Worm (Caenorhabditis elegans) whole organism, mixed stage, embryonic: ENCODE results near the gene Y37D8A.2.
A peak's percentile ranks its signal among the peaks of the same experiment; 100 is the strongest.

ENCODE experiments used
- M03D4.4 ChIP-seq: sonication (generic microtip); optimal IDR thresholded peaks from 2 replicates; lab custom pipeline; 2017; ENCODE audit warnings: mild to moderate bottlenecking, missing genetic modification characterization, missing compliant biosample characterization
- bed-3 ChIP-seq: fragments of 200-800 bp; sonication (Bioruptor generic); optimal IDR thresholded peaks from 3 replicates; lab custom pipeline; 2018; ENCODE audit warnings: mild to moderate bottlenecking, missing genetic modification characterization, moderate library complexity, missing compliant biosample characterization
- blmp-1 ChIP-seq: fragments of 150-350 bp; optimal IDR thresholded peaks from 2 replicates; lab custom pipeline; 2014; ENCODE audit warnings: missing biosample characterization, missing genetic modification characterization
- ceh-39 ChIP-seq: fragments of 150-350 bp; optimal IDR thresholded peaks from 2 replicates; lab custom pipeline; 2014; ENCODE audit warnings: missing biosample characterization, missing genetic modification characterization
- ceh-43 ChIP-seq: fragments of 200-800 bp; sonication (Bioruptor generic); optimal IDR thresholded peaks from 2 replicates; lab custom pipeline; 2018; ENCODE audit warnings: mild to moderate bottlenecking, missing genetic modification characterization, moderate library complexity, missing compliant biosample characterization
- ces-1 ChIP-seq: fragments of 150-350 bp; optimal IDR thresholded peaks from 2 replicates; lab custom pipeline; 2014; ENCODE audit warnings: missing biosample characterization, missing genetic modification reagents, missing genetic modification characterization
- cnd-1 ChIP-seq: fragments of 200-800 bp; sonication (Bioruptor generic); optimal IDR thresholded peaks from 2 replicates; lab custom pipeline; 2018; ENCODE audit warnings: mild to moderate bottlenecking, missing genetic modification characterization, missing compliant biosample characterization
- drap-1 ChIP-seq: fragments of 200-800 bp; sonication (Bioruptor generic); optimal IDR thresholded peaks from 3 replicates; lab custom pipeline; 2018; ENCODE audit warnings: mild to moderate bottlenecking, missing genetic modification characterization, missing compliant biosample characterization
- elt-1 ChIP-seq: sonication (generic microtip); optimal IDR thresholded peaks from 2 replicates; lab custom pipeline; 2017; ENCODE audit warnings: missing genetic modification characterization, mild to moderate bottlenecking, missing compliant biosample characterization, antibody characterized with exemption, moderate library complexity, borderline replicate concordance; ENCODE audit not compliant: insufficient read depth
- flh-1 ChIP-seq: fragments of 200-800 bp; sonication (Bioruptor generic); optimal IDR thresholded peaks from 2 replicates; lab custom pipeline; 2018; ENCODE audit warnings: mild to moderate bottlenecking, missing genetic modification characterization, moderate library complexity, missing compliant biosample characterization
- ham-2 ChIP-seq: fragments of 200-800 bp; sonication (Bioruptor generic); optimal IDR thresholded peaks from 2 replicates; lab custom pipeline; 2018; ENCODE audit warnings: mild to moderate bottlenecking, missing genetic modification characterization, missing compliant biosample characterization
- hlh-1 ChIP-seq: fragments of 150-350 bp; optimal IDR thresholded peaks from 2 replicates; lab custom pipeline; 2014; ENCODE audit warnings: missing biosample characterization, missing genetic modification reagents, missing genetic modification characterization
- lin-13 ChIP-seq: fragments of 150-350 bp; optimal IDR thresholded peaks from 2 replicates; lab custom pipeline; 2014; ENCODE audit warnings: missing biosample characterization, missing genetic modification characterization
- lin-32 ChIP-seq: fragments of 200-800 bp; sonication (Bioruptor generic); optimal IDR thresholded peaks from 2 replicates; lab custom pipeline; 2018; ENCODE audit warnings: mild to moderate bottlenecking, missing genetic modification characterization, missing compliant biosample characterization
- lsy-2 ChIP-seq: fragments of 150-350 bp; optimal IDR thresholded peaks from 2 replicates; lab custom pipeline; 2014; ENCODE audit warnings: missing biosample characterization, missing genetic modification characterization
- mab-5 ChIP-seq: fragments of 150-350 bp; optimal IDR thresholded peaks from 2 replicates; lab custom pipeline; 2014; ENCODE audit warnings: missing biosample characterization, missing genetic modification characterization
- mep-1 ChIP-seq: fragments of 150-350 bp; optimal IDR thresholded peaks from 2 replicates; lab custom pipeline; 2017; ENCODE audit warnings: missing biosample characterization, missing genetic modification reagents, missing genetic modification characterization, inconsistent platforms
- nhr-12 ChIP-seq: fragments of 150-350 bp; optimal IDR thresholded peaks from 2 replicates; lab custom pipeline; 2014; ENCODE audit warnings: missing biosample characterization, missing genetic modification characterization
- nhr-2 ChIP-seq: fragments of 150-350 bp; optimal IDR thresholded peaks from 2 replicates; lab custom pipeline; 2014; ENCODE audit warnings: missing biosample characterization, missing genetic modification characterization
- nhr-237 ChIP-seq: fragments of 150-350 bp; optimal IDR thresholded peaks from 2 replicates; lab custom pipeline; 2014; ENCODE audit warnings: missing biosample characterization, missing genetic modification characterization
- nhr-28 ChIP-seq: fragments of 150-350 bp; optimal IDR thresholded peaks from 2 replicates; lab custom pipeline; 2014; ENCODE audit warnings: missing biosample characterization, missing genetic modification characterization
- nhr-76 ChIP-seq: sonication (generic microtip); optimal IDR thresholded peaks from 2 replicates; lab custom pipeline; 2017; ENCODE audit warnings: missing biosample characterization, missing genetic modification characterization
- pha-4 ChIP-seq: fragments of 150-350 bp; optimal IDR thresholded peaks from 2 replicates; lab custom pipeline; 2018; ENCODE audit warnings: missing biosample characterization, missing genetic modification reagents, missing genetic modification characterization
- sem-2 ChIP-seq: fragments of 200-800 bp; sonication (Bioruptor generic); optimal IDR thresholded peaks from 2 replicates; lab custom pipeline; 2018; ENCODE audit warnings: mild to moderate bottlenecking, missing genetic modification characterization, missing compliant biosample characterization
- snpc-4 ChIP-seq: fragments of 150-350 bp; optimal IDR thresholded peaks from 2 replicates; lab custom pipeline; 2014; ENCODE audit warnings: missing biosample characterization, missing genetic modification characterization
- tbx-8 ChIP-seq: fragments of 200-800 bp; sonication (Bioruptor generic); optimal IDR thresholded peaks from 2 replicates; lab custom pipeline; 2018; ENCODE audit warnings: mild to moderate bottlenecking, missing genetic modification characterization, moderate library complexity, missing compliant biosample characterization
- unc-39 ChIP-seq: fragments of 150-350 bp; optimal IDR thresholded peaks from 2 replicates; lab custom pipeline; 2014; ENCODE audit warnings: missing biosample characterization, missing genetic modification characterization
- unc-62 ChIP-seq: fragments of 150-350 bp; optimal IDR thresholded peaks from 2 replicates; lab custom pipeline; 2014; ENCODE audit warnings: missing biosample characterization, missing genetic modification reagents, missing genetic modification characterization
- zip-8 ChIP-seq: fragments of 150-350 bp; optimal IDR thresholded peaks from 2 replicates; lab custom pipeline; 2014; ENCODE audit warnings: missing biosample characterization, missing genetic modification characterization

Gene Y37D8A.2

ce11 chrIII:12794200-12794599 lies 25.8 kb upstream of the Y37D8A.2 start:
- TF ChIP-seq nhr-237 (tag; lab: Kevin White, UChicago) (no peak), ces-1 (GFP tag; lab: Kevin White, UChicago) (no peak), bed-3 (GFP tag; lab: Kevin White, UChicago) (no peak), zip-8 (tag; lab: Kevin White, UChicago) (no peak), snpc-4 (tag; lab: Kevin White, UChicago) (no peak), cnd-1 (no peak), blmp-1 (no peak), lin-32 (GFP tag; lab: Kevin White, UChicago) (no peak), unc-39 (tag; lab: Kevin White, UChicago) (no peak), hlh-1 (tag; lab: Kevin White, UChicago) (no peak), lsy-2 (no peak), mab-5 (tag; lab: Kevin White, UChicago) (no peak), tbx-8 (no peak)

ce11 chrIII:12798469-12798868 lies 21.5 kb upstream of the Y37D8A.2 start, which contains the start of gene agmo-1:
Gene agmo-1 (minus strand): TSS chrIII:12798569.
- TF ChIP-seq snpc-4 (tag; lab: Kevin White, UChicago), result no peak
- TF ChIP-seq ceh-43 (GFP tag; lab: Kevin White, UChicago), result no peak
- no peak for TF ChIP-seq M03D4.4 (tag; lab: Kevin White, UChicago)
- no peak for TF ChIP-seq lsy-2
- TF ChIP-seq zip-8 (tag; lab: Kevin White, UChicago), result no peak
- no peak for TF ChIP-seq bed-3 (GFP tag; lab: Kevin White, UChicago)
- no peak for TF ChIP-seq ham-2
- TF ChIP-seq nhr-28 (tag; lab: Kevin White, UChicago), result no peak
- TF ChIP-seq mab-5 (tag; lab: Kevin White, UChicago), result no peak
- TF ChIP-seq nhr-12 (tag; lab: Kevin White, UChicago), result no peak
- no peak for TF ChIP-seq ceh-39 (tag; lab: Kevin White, UChicago)
- TF ChIP-seq ces-1 (GFP tag; lab: Kevin White, UChicago), result no peak
- TF ChIP-seq unc-62 (GFP tag; lab: Kevin White, UChicago), result no peak
- no peak for TF ChIP-seq tbx-8

- TF ChIP-seq nhr-237 (tag; lab: Kevin White, UChicago) (no peak), elt-1 (tag; lab: Kevin White, UChicago) (peak; percentile 70), blmp-1 (peak; percentile 96), ham-2 (peak; percentile 95)
Measured at ce11 chrIII:12800529-12800928, 19.5 kb upstream of the Y37D8A.2 start.

ce11 chrIII:12806712-12807111 lies 13.3 kb upstream of the Y37D8A.2 start, which contains the start of gene BE10.5:
Gene BE10.5 (minus strand): TSS chrIII:12806812.
- no peak for TF ChIP-seq nhr-76 (tag; lab: Kevin White, UChicago)
- TF ChIP-seq zip-8 (tag; lab: Kevin White, UChicago), result no peak
- no peak for TF ChIP-seq sem-2 (GFP tag; lab: Kevin White, UChicago)
- TF ChIP-seq lsy-2, result no peak
- TF ChIP-seq nhr-28 (tag; lab: Kevin White, UChicago), result no peak
- no peak for TF ChIP-seq ham-2
- TF ChIP-seq nhr-2 (tag; lab: Kevin White, UChicago), result no peak

- TF ChIP-seq zip-8 (tag; lab: Kevin White, UChicago), result no peak
- no peak for TF ChIP-seq tbx-8
- no peak for TF ChIP-seq nhr-237 (tag; lab: Kevin White, UChicago)
- TF ChIP-seq unc-39 (tag; lab: Kevin White, UChicago), result no peak
- TF ChIP-seq pha-4 (tag; lab: Kevin White, UChicago), result no peak
- TF ChIP-seq ceh-43 (GFP tag; lab: Kevin White, UChicago), result no peak
- TF ChIP-seq drap-1 (GFP tag; lab: Kevin White, UChicago), result no peak
- no peak for TF ChIP-seq M03D4.4 (tag; lab: Kevin White, UChicago)
- no peak for TF ChIP-seq flh-1 (GFP tag; lab: Kevin White, UChicago)
- TF ChIP-seq nhr-76 (tag; lab: Kevin White, UChicago), result no peak
- TF ChIP-seq ham-2, result no peak
- no peak for TF ChIP-seq lin-32 (GFP tag; lab: Kevin White, UChicago)
- no peak for TF ChIP-seq mep-1
- no peak for TF ChIP-seq lin-13 (tag; lab: Kevin White, UChicago)
- TF ChIP-seq sem-2 (GFP tag; lab: Kevin White, UChicago), result no peak
- no peak for TF ChIP-seq elt-1 (tag; lab: Kevin White, UChicago)
Measured at ce11 chrIII:12807726-12808125, 12.3 kb upstream of the Y37D8A.2 start, which contains the start of gene BE10.3. Gene BE10.3 (plus strand): TSS chrIII:12808026.
